Worm (Caenorhabditis elegans) whole organism, L3 larva: ENCODE data around the gene F54F2.14.

ENCODE experiments used
- ceh-82 ChIP-seq: fragments of 150-350 bp; optimal IDR thresholded peaks from 2 replicates; lab custom pipeline; 2014; ENCODE audit warnings: missing biosample characterization, missing genetic modification characterization
- elt-2 ChIP-seq: sonication (generic microtip); optimal IDR thresholded peaks from 2 replicates; lab custom pipeline; 2016; ENCODE audit warnings: missing genetic modification reagents, mild to moderate bottlenecking, missing genetic modification characterization, missing compliant biosample characterization
- jun-1 ChIP-seq: fragments of 150-350 bp; optimal IDR thresholded peaks from 2 replicates; lab custom pipeline; 2014; ENCODE audit warnings: missing biosample characterization, missing genetic modification reagents, missing genetic modification characterization
- lin-39 ChIP-seq: fragments of 150-350 bp; optimal IDR thresholded peaks from 2 replicates; lab custom pipeline; 2018; ENCODE audit warnings: missing biosample characterization, missing genetic modification reagents, missing genetic modification characterization
- nfya-1 ChIP-seq: sonication (generic microtip); optimal IDR thresholded peaks from 2 replicates; lab custom pipeline; 2017; ENCODE audit warnings: missing genetic modification characterization, mild to moderate bottlenecking, missing compliant biosample characterization, antibody characterized with exemption, moderate library complexity; ENCODE audit not compliant: insufficient read depth
- nhr-237 ChIP-seq: fragments of 150-350 bp; optimal IDR thresholded peaks from 2 replicates; lab custom pipeline; 2014; ENCODE audit warnings: missing biosample characterization, missing genetic modification characterization
- pha-4 ChIP-seq: fragments of 150-350 bp; optimal IDR thresholded peaks from 2 replicates; lab custom pipeline; 2014; ENCODE audit warnings: missing biosample characterization, missing genetic modification reagents, missing genetic modification characterization
- skn-1 ChIP-seq: fragments of 150-350 bp; optimal IDR thresholded peaks from 2 replicates; lab custom pipeline; 2014; ENCODE audit warnings: missing biosample characterization, missing genetic modification characterization
- unc-39 ChIP-seq: sonication (generic microtip); optimal IDR thresholded peaks from 4 replicates; lab custom pipeline; 2017; ENCODE audit warnings: missing biosample characterization, missing genetic modification characterization
- unc-62 ChIP-seq: fragments of 150-350 bp; sonication (generic microtip); optimal IDR thresholded peaks from 4 replicates; lab custom pipeline; 2014; ENCODE audit warnings: missing biosample characterization, missing genetic modification reagents, missing genetic modification characterization
- ztf-11 ChIP-seq: fragments of 150-350 bp; optimal IDR thresholded peaks from 2 replicates; lab custom pipeline; 2014; ENCODE audit warnings: missing biosample characterization, missing genetic modification characterization
- ztf-4 ChIP-seq: fragments of 150-350 bp; optimal IDR thresholded peaks from 2 replicates; lab custom pipeline; 2014; ENCODE audit warnings: missing biosample characterization, missing genetic modification characterization

DNA sequence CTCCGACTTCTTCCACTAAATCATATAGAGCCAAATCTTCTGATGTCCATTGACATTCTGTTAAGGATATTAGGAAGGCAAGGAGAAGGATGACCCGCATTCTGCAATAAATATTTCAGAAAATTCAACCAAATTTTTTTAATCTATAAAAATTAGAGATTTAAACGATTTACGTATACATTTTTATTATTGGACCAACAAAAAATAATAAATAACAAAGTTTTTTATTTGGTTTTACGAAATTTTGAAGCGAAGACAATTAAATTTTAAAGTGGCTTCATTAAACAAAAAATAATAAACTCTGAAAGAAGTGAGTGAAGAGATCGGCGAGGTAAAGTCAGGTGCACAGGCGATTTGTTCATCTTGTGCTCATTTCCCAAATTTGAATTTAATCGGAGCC lies 35.8 kb downstream of the F54F2.14 start, which contains the start of gene F54F2.9:
- TF ChIP-seq unc-62 (GFP tag; lab: Kevin White, UChicago) (no peak), nfya-1 (no peak), ceh-82 (tag; lab: Kevin White, UChicago) (no peak), unc-39 (tag; lab: Kevin White, UChicago) (no peak), skn-1 (no peak), jun-1 (tag; lab: Kevin White, UChicago) (no peak), lin-39 (tag; lab: Kevin White, UChicago) (no peak), ztf-4 (tag; lab: Kevin White, UChicago) (no peak), pha-4 (tag; lab: Kevin White, UChicago) (no peak), nhr-237 (tag; lab: Kevin White, UChicago) (no peak), elt-2 (tag; lab: Kevin White, UChicago) (no peak), ztf-11 (tag; lab: Kevin White, UChicago) (no peak)
